Worm (Caenorhabditis elegans) whole organism, young adult: Measurements from ENCODE around the gene dpf-2.
A peak's percentile ranks its signal among the peaks of the same experiment; 100 is the strongest.

Experiments used
- C17E4.6 ChIP-seq: fragments of 200-800 bp; sonication (Bioruptor generic); IDR thresholded peaks from 2 replicates; pipeline ENCODE4 v1.3.6; 2022; ENCODE audit warnings: missing genetic modification reagents, missing genetic modification characterization, missing compliant biosample characterization
- F22D6.2 ChIP-seq: sonication (generic microtip); optimal IDR thresholded peaks from 2 replicates; lab custom pipeline; 2016; ENCODE audit warnings: mild to moderate bottlenecking, missing genetic modification characterization, missing compliant biosample characterization
- F49E8.2 ChIP-seq: sonication (generic microtip); optimal IDR thresholded peaks from 3 replicates; lab custom pipeline; 2017; ENCODE audit warnings: missing genetic modification characterization, mild to moderate bottlenecking, missing compliant biosample characterization, antibody characterized with exemption, moderate library complexity; ENCODE audit not compliant: insufficient read depth
- F55B11.4 ChIP-seq: sonication (generic microtip); optimal IDR thresholded peaks from 2 replicates; lab custom pipeline; 2016; ENCODE audit warnings: missing compliant biosample characterization, missing genetic modification characterization, borderline replicate concordance; ENCODE audit not compliant: insufficient read depth
- F57C9.4 ChIP-seq: sonication (generic microtip); optimal IDR thresholded peaks from 2 replicates; lab custom pipeline; 2017; ENCODE audit warnings: mild to moderate bottlenecking, missing genetic modification characterization, missing compliant biosample characterization
- K11D2.4 ChIP-seq: fragments of 200-800 bp; sonication (Bioruptor generic); IDR thresholded peaks from 2 replicates; pipeline ENCODE4 v1.3.6; 2022; ENCODE audit warnings: missing genetic modification reagents, missing genetic modification characterization, missing compliant biosample characterization
- T07F8.4 ChIP-seq: sonication (generic microtip); optimal IDR thresholded peaks from 2 replicates; lab custom pipeline; 2016; ENCODE audit warnings: mild to moderate bottlenecking, missing genetic modification characterization, moderate library complexity, missing compliant biosample characterization
- Y95B8A.8 ChIP-seq: fragments of 200-800 bp; sonication (Bioruptor generic); IDR thresholded peaks from 2 replicates; pipeline ENCODE4 v1.3.6; 2022; ENCODE audit warnings: missing genetic modification reagents, missing genetic modification characterization, missing compliant biosample characterization
- ama-1 ChIP-seq, 3 experiments: fragments of 150-350 bp in 1 of 3; sonication (generic microtip) in 2 of 3; optimal IDR thresholded peaks; 2 replicates each; lab custom pipeline; 2014 to 2018; ENCODE audit warnings: missing biosample characterization in 2 of 3, missing genetic modification characterization in 2 of 3, missing genetic modification reagents in 2 of 3
- aptf-2 ChIP-seq: fragments of 200-800 bp; sonication (Bioruptor generic); conservative IDR thresholded peaks from 2 replicates; pipeline ENCODE4 v1.3.6; 2022; ENCODE audit warnings: missing genetic modification reagents, missing genetic modification characterization, missing compliant biosample characterization
- atf-7 ChIP-seq: sonication (generic microtip); optimal IDR thresholded peaks from 2 replicates; lab custom pipeline; 2017; ENCODE audit warnings: mild to moderate bottlenecking, missing genetic modification characterization, missing compliant biosample characterization
- attf-3 ChIP-seq: fragments of 200-800 bp; sonication (Bioruptor generic); conservative IDR thresholded peaks from 2 replicates; pipeline ENCODE4 v1.3.6; 2022; ENCODE audit warnings: missing genetic modification reagents, missing genetic modification characterization, missing compliant biosample characterization
- attf-5 ChIP-seq: fragments of 200-800 bp; sonication (Bioruptor generic); optimal IDR thresholded peaks from 2 replicates; lab custom pipeline; 2018; ENCODE audit warnings: mild to moderate bottlenecking, missing genetic modification characterization, missing compliant biosample characterization
- attf-6 ChIP-seq: fragments of 200-800 bp; sonication (Bioruptor generic); IDR thresholded peaks from 2 replicates; pipeline ENCODE4 v1.3.6; 2022; ENCODE audit warnings: missing genetic modification reagents, missing genetic modification characterization, missing compliant biosample characterization
- bed-2 ChIP-seq: fragments of 200-800 bp; sonication (Bioruptor generic); IDR thresholded peaks from 2 replicates; pipeline ENCODE4 v1.3.6; 2022; ENCODE audit warnings: missing genetic modification reagents, missing genetic modification characterization, missing compliant biosample characterization
- cebp-1 ChIP-seq, 2 experiments: fragments of 200-800 bp in 1 of 2; sonication (Bioruptor generic) in 1 of 2; sonication (generic microtip) in 1 of 2; IDR thresholded peaks in 1 of 2; optimal IDR thresholded peaks in 1 of 2; 2 replicates each; pipeline versions ENCODE4 v1.3.6 to Lab custom; 2017 to 2022; ENCODE audit warnings: missing compliant biosample characterization in 2 of 2, missing genetic modification characterization in 2 of 2, mild to moderate bottlenecking in 1 of 2, missing genetic modification reagents in 1 of 2, moderate library complexity in 1 of 2
- ceh-27 ChIP-seq: fragments of 200-800 bp; sonication (Bioruptor generic); optimal IDR thresholded peaks from 2 replicates; lab custom pipeline; 2018; ENCODE audit warnings: mild to moderate bottlenecking, missing genetic modification characterization, moderate library complexity, missing compliant biosample characterization
- ceh-40 ChIP-seq: fragments of 200-800 bp; sonication (Bioruptor generic); IDR thresholded peaks from 2 replicates; pipeline ENCODE4 v1.3.6; 2022; ENCODE audit warnings: missing genetic modification characterization, missing compliant biosample characterization
- ceh-58 ChIP-seq: fragments of 200-800 bp; sonication (Bioruptor generic); IDR thresholded peaks from 2 replicates; pipeline ENCODE4 v1.3.6; 2022; ENCODE audit warnings: missing genetic modification characterization, missing compliant biosample characterization
- die-1 ChIP-seq: sonication (generic microtip); optimal IDR thresholded peaks from 2 replicates; lab custom pipeline; 2016; ENCODE audit warnings: missing genotype, mild to moderate bottlenecking, missing genetic modification characterization, missing compliant biosample characterization
- efl-1 ChIP-seq: fragments of 150-350 bp; optimal IDR thresholded peaks from 2 replicates; lab custom pipeline; 2014; ENCODE audit warnings: missing biosample characterization, missing genetic modification reagents, missing genetic modification characterization
- ets-4 ChIP-seq: fragments of 200-800 bp; sonication (Bioruptor generic); optimal IDR thresholded peaks from 2 replicates; lab custom pipeline; 2018; ENCODE audit warnings: mild to moderate bottlenecking, missing genetic modification characterization, missing compliant biosample characterization
- hrde-1 ChIP-seq: sonication (generic microtip); optimal IDR thresholded peaks from 2 replicates; lab custom pipeline; 2016; ENCODE audit warnings: missing genetic modification characterization, mild to moderate bottlenecking, missing compliant biosample characterization, moderate library complexity, missing genotype, missing genetic modification reagents, borderline replicate concordance
- let-526 ChIP-seq: fragments of 200-800 bp; sonication (Bioruptor generic); IDR thresholded peaks from 2 replicates; pipeline ENCODE4 v1.3.6; 2022; ENCODE audit warnings: missing genetic modification reagents, missing genetic modification characterization, missing compliant biosample characterization
- lin-26 ChIP-seq: fragments of 200-800 bp; sonication (Bioruptor generic); IDR thresholded peaks from 2 replicates; pipeline ENCODE4 v1.3.6; 2022; ENCODE audit warnings: missing genetic modification reagents, missing genetic modification characterization, missing compliant biosample characterization
- lin-54 ChIP-seq: fragments of 200-800 bp; sonication (Bioruptor generic); optimal IDR thresholded peaks from 2 replicates; lab custom pipeline; 2018; ENCODE audit warnings: mild to moderate bottlenecking, missing genetic modification characterization, missing compliant biosample characterization
- lir-1 ChIP-seq: fragments of 200-800 bp; sonication (Bioruptor generic); conservative IDR thresholded peaks from 2 replicates; pipeline ENCODE4 v1.3.6; 2022; ENCODE audit warnings: missing genetic modification reagents, missing genetic modification characterization, missing compliant biosample characterization
- madf-10 ChIP-seq: sonication (generic microtip); optimal IDR thresholded peaks from 2 replicates; lab custom pipeline; 2016; ENCODE audit warnings: mild to moderate bottlenecking, missing genetic modification characterization, missing compliant biosample characterization
- madf-3 ChIP-seq: fragments of 200-800 bp; sonication (Bioruptor generic); IDR thresholded peaks from 2 replicates; pipeline ENCODE4 v1.3.6; 2022; ENCODE audit warnings: missing genetic modification reagents, missing genetic modification characterization, missing compliant biosample characterization
- mcd-1 ChIP-seq: fragments of 200-800 bp; sonication (Bioruptor generic); IDR thresholded peaks from 2 replicates; pipeline ENCODE4 v1.3.6; 2022; ENCODE audit warnings: missing genetic modification reagents, missing genetic modification characterization, missing compliant biosample characterization
- nfya-2 ChIP-seq: fragments of 200-800 bp; sonication (Bioruptor generic); IDR thresholded peaks from 2 replicates; pipeline ENCODE4 v1.3.6; 2022; ENCODE audit warnings: missing genetic modification reagents, missing genetic modification characterization, missing compliant biosample characterization
- nhr-120 ChIP-seq: fragments of 200-800 bp; sonication (Bioruptor generic); IDR thresholded peaks from 2 replicates; pipeline ENCODE4 v1.3.6; 2022; ENCODE audit warnings: missing genetic modification characterization, missing compliant biosample characterization
- nhr-179 ChIP-seq: sonication (generic microtip); optimal IDR thresholded peaks from 2 replicates; lab custom pipeline; 2016; ENCODE audit warnings: mild to moderate bottlenecking, missing genetic modification characterization, missing compliant biosample characterization
- nhr-80 ChIP-seq: sonication (generic microtip); optimal IDR thresholded peaks from 2 replicates; lab custom pipeline; 2016; ENCODE audit warnings: missing genetic modification characterization, missing compliant biosample characterization
- nhr-90 ChIP-seq: sonication (generic microtip); optimal IDR thresholded peaks from 2 replicates; lab custom pipeline; 2016; ENCODE audit warnings: missing genotype, mild to moderate bottlenecking, missing genetic modification characterization, missing compliant biosample characterization
- pbrm-1 ChIP-seq: fragments of 200-800 bp; sonication (Bioruptor generic); IDR thresholded peaks from 2 replicates; pipeline ENCODE4 v1.3.6; 2022; ENCODE audit warnings: missing genetic modification reagents, missing genetic modification characterization, missing compliant biosample characterization
- rec-8 ChIP-seq, 2 experiments: sonication (generic microtip); optimal IDR thresholded peaks; 2 replicates each; lab custom pipeline; 2016; ENCODE audit warnings: mild to moderate bottlenecking in 2 of 2, missing genetic modification characterization in 2 of 2, missing genetic modification reagents in 2 of 2, missing genotype in 2 of 2, missing biosample characterization in 1 of 2, missing compliant biosample characterization in 1 of 2, moderate library complexity in 1 of 2
- sdz-38 ChIP-seq: sonication (generic microtip); optimal IDR thresholded peaks from 2 replicates; lab custom pipeline; 2016; ENCODE audit warnings: missing genotype, missing genetic modification characterization, missing compliant biosample characterization
- sea-2 ChIP-seq: fragments of 200-800 bp; sonication (Bioruptor generic); IDR thresholded peaks from 2 replicates; pipeline ENCODE4 v1.3.6; 2022; ENCODE audit warnings: missing genetic modification characterization, missing compliant biosample characterization
- snpc-1.1 ChIP-seq: sonication (generic microtip); optimal IDR thresholded peaks from 2 replicates; lab custom pipeline; 2017; ENCODE audit warnings: missing genetic modification characterization, mild to moderate bottlenecking, missing compliant biosample characterization, antibody characterized with exemption, moderate library complexity, missing genotype, missing genetic modification reagents; ENCODE audit not compliant: insufficient read depth
- snpc-4 ChIP-seq, 5 experiments: fragments of 150-350 bp in 1 of 5; sonication (generic microtip) in 4 of 5; optimal IDR thresholded peaks; 2 replicates each; lab custom pipeline; 2014 to 2018; ENCODE audit warnings: missing genetic modification characterization in 5 of 5, missing biosample characterization in 3 of 5, antibody characterized with exemption in 2 of 5, mild to moderate bottlenecking in 2 of 5, missing compliant biosample characterization in 2 of 5, missing genotype in 2 of 5, moderate library complexity in 2 of 5, missing genetic modification reagents in 1 of 5
- sptf-2 ChIP-seq: fragments of 200-800 bp; sonication (Bioruptor generic); optimal IDR thresholded peaks from 2 replicates; lab custom pipeline; 2018; ENCODE audit warnings: mild to moderate bottlenecking, missing genetic modification characterization, missing compliant biosample characterization
- tbx-9 ChIP-seq: sonication (generic microtip); optimal IDR thresholded peaks from 2 replicates; lab custom pipeline; 2016; ENCODE audit warnings: borderline replicate concordance, missing genetic modification characterization, inconsistent platforms, missing compliant biosample characterization
- zfh-2 ChIP-seq: fragments of 200-800 bp; sonication (Bioruptor generic); conservative IDR thresholded peaks from 2 replicates; pipeline ENCODE4 v1.3.6; 2022; ENCODE audit warnings: missing genetic modification reagents, missing genetic modification characterization, missing compliant biosample characterization
- ztf-26 ChIP-seq: sonication (generic microtip); optimal IDR thresholded peaks from 2 replicates; lab custom pipeline; 2017; ENCODE audit warnings: missing genetic modification characterization, missing compliant biosample characterization
- ztf-28 ChIP-seq: fragments of 200-800 bp; sonication (Bioruptor generic); IDR thresholded peaks from 2 replicates; pipeline ENCODE4 v1.3.6; 2022; ENCODE audit warnings: missing genetic modification reagents, missing genetic modification characterization, missing compliant biosample characterization

Gene dpf-2

ce11 chrX:14804706-14805105 is 26.9 kb upstream of the dpf-2 start:
- TF ChIP-seq nfya-2 (GFP tag; lab: Robert Waterston, UW) = no peak
- no peak for TF ChIP-seq K11D2.4 (GFP tag; lab: Robert Waterston, UW)
- no peak for TF ChIP-seq efl-1 (GFP tag; lab: Kevin White, UChicago)
- TF ChIP-seq F22D6.2 (tag; lab: Kevin White, UChicago) = peak; percentile 15
- peak; percentile 46 for TF ChIP-seq T07F8.4 (tag; lab: Kevin White, UChicago)
- TF ChIP-seq atf-7 (tag; lab: Kevin White, UChicago) = peak; percentile 35
- no peak for TF ChIP-seq tbx-9 (tag; lab: Kevin White, UChicago)
- peak; percentile 74 for TF ChIP-seq sptf-2 (GFP tag; lab: Kevin White, UChicago)
- TF ChIP-seq madf-3 (GFP tag; lab: Robert Waterston, UW) = peak; percentile 86
- peak; percentile 65 for TF ChIP-seq attf-5 (GFP tag; lab: Kevin White, UChicago)
- peak; percentile 70 to 74 for TF ChIP-seq rec-8 (tag; optimal IDR thresholded peaks at IDR 0.05; lab: Kevin White, UChicago)
- peak; percentile 92 for TF ChIP-seq ceh-40
- TF ChIP-seq nhr-120 (GFP tag; lab: Robert Waterston, UW) = peak; percentile 91
- no peak for TF ChIP-seq nhr-80 (tag; lab: Kevin White, UChicago)
- TF ChIP-seq F57C9.4 (tag; lab: Kevin White, UChicago) = no peak
- TF ChIP-seq C17E4.6 (GFP tag; lab: Robert Waterston, UW) = no peak
- peak; percentile 19 for TF ChIP-seq madf-10 (tag; lab: Kevin White, UChicago)
- peak; percentile 87 for TF ChIP-seq die-1 (tag; lab: Kevin White, UChicago)
- peak; percentile 29 for TF ChIP-seq ets-4 (GFP tag; lab: Kevin White, UChicago)
- no peak for TF ChIP-seq ama-1 (optimal IDR thresholded peaks at IDR 0.05; lab: Kevin White, UChicago)
- TF ChIP-seq ama-1 (GFP tag; optimal IDR thresholded peaks at IDR 0.05; lab: Kevin White, UChicago) = peak; percentile 34 to 64
- no peak; the same call in 1 of the 2 replicates for TF ChIP-seq lir-1 (GFP tag; lab: Robert Waterston, UW)
- TF ChIP-seq mcd-1 (GFP tag; lab: Robert Waterston, UW) = no peak; the same call in 1 of the 2 replicates
- no peak for TF ChIP-seq F55B11.4 (tag; lab: Kevin White, UChicago)
- TF ChIP-seq lin-26 = peak; percentile 95; the same call in 1 of the 2 replicates
- peak; percentile 55 for TF ChIP-seq hrde-1
- TF ChIP-seq sea-2 (GFP tag; lab: Robert Waterston, UW) = no peak
- 0 out of 2 replicates have a peak, but pooled peaks have one; percentile 42 for TF ChIP-seq aptf-2 (GFP tag; lab: Robert Waterston, UW)
- TF ChIP-seq zfh-2 = no peak; the same call in 1 of the 2 replicates
- TF ChIP-seq pbrm-1 = peak; percentile 77
- TF ChIP-seq sdz-38 (tag; lab: Kevin White, UChicago) = no peak
- peak; percentile 59 for TF ChIP-seq snpc-1.1
- peak; percentile 80 for TF ChIP-seq nhr-90
- TF ChIP-seq attf-6 (GFP tag; lab: Robert Waterston, UW) = peak; percentile 50; the same call in 1 of the 2 replicates
- no peak for TF ChIP-seq let-526 (GFP tag; lab: Robert Waterston, UW)
- no peak for TF ChIP-seq attf-3 (GFP tag; lab: Robert Waterston, UW)
- TF ChIP-seq bed-2 (GFP tag; lab: Robert Waterston, UW) = no peak
- no peak for TF ChIP-seq lin-54 (GFP tag; lab: Kevin White, UChicago)
- no peak for TF ChIP-seq F49E8.2 (tag; lab: Kevin White, UChicago)
- TF ChIP-seq cebp-1 (GFP tag; IDR thresholded peaks at IDR 0.05; lab: Robert Waterston, UW) = 0 out of 2 replicates have a peak, but pooled peaks have one; percentile 54
- no peak for TF ChIP-seq cebp-1 (tag; optimal IDR thresholded peaks at IDR 0.05; lab: Kevin White, UChicago)
- 0 out of 2 replicates have a peak, but pooled peaks have one; percentile 79 for TF ChIP-seq ztf-28 (GFP tag; lab: Robert Waterston, UW)
- peak; percentile 49 for TF ChIP-seq ceh-27 (GFP tag; lab: Kevin White, UChicago)
- TF ChIP-seq nhr-179 = peak; percentile 19
- peak; percentile 81 for TF ChIP-seq snpc-4 (GFP tag; optimal IDR thresholded peaks at IDR 0.05; lab: Kevin White, UChicago)
- TF ChIP-seq snpc-4 (tag; optimal IDR thresholded peaks at IDR 0.05; lab: Kevin White, UChicago) = peak in 2 of 4 experiments; percentile 64 to 78
- TF ChIP-seq ztf-26 = peak; percentile 42
- no peak for TF ChIP-seq Y95B8A.8 (GFP tag; lab: Robert Waterston, UW)
- TF ChIP-seq ceh-58 (GFP tag; lab: Robert Waterston, UW) = 0 out of 2 replicates have a peak, but pooled peaks have one; percentile 25
